Fruit fly (Drosophila melanogaster) S2 (cell line): ENCODE results near the gene Jhbp5.

ENCODE experiments used
- CG8478 ChIP-seq: fragments of >200 bp; optimal IDR thresholded peaks from 2 replicates; lab custom pipeline; 2018
- CTCF ChIP-seq, 2 experiments: fragments of >200 bp; optimal IDR thresholded peaks; 2 replicates each; lab custom pipeline; 2018

Jhbp5 gene

dm6 chr3R:16046030-16046429 lies at the start of gene Jhbp5:
Jhbp5 (minus strand) TSS chr3R:16046130.
- TF ChIP-seq CTCF (optimal IDR thresholded peaks at IDR 0.05; lab: Kevin White, UChicago) (no peak), CG8478 (no peak)

- TF ChIP-seq CTCF (optimal IDR thresholded peaks at IDR 0.05; lab: Kevin White, UChicago), result no peak
- no peak for TF ChIP-seq CG8478
Observed at dm6 chr3R:16094918-16095317, 49.0 kb upstream of the Jhbp5 start.

DNA sequence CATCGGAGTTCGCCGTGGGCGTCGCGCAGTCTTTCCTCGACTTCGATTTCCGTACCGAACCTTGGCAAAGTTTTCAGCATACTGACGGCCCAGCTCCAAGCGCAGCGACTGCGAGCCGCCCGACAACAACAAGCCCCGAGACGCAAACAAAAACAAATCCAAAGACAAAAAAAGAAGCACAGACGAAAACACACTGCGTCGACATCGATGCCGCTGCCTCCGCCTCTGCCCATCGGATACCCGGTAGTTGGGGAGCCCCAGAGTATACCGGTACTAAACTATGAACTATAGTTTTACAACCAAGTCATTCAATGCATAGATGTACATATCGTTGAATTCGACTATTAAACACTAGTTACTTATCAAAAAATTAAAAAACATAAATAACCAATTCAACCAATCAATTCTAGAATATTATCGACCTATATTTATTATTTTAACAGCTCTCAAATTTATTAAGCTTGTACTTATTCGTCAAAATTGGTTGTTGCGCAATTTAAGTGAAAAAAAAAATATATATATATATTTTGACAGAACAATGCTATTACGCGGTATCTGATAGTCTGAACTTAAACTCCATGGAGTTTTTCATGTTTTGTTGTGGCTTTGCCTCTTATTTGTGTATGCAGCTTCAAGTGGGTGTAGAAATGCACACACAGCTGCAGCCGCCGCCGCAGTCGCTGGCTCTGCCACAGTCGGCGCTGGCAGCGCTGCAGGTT lies 48.2 kb upstream of the Jhbp5 start:
- TF ChIP-seq CG8478, result no peak
- TF ChIP-seq CTCF (optimal IDR thresholded peaks at IDR 0.05; lab: Kevin White, UChicago), result no peak

DNA sequence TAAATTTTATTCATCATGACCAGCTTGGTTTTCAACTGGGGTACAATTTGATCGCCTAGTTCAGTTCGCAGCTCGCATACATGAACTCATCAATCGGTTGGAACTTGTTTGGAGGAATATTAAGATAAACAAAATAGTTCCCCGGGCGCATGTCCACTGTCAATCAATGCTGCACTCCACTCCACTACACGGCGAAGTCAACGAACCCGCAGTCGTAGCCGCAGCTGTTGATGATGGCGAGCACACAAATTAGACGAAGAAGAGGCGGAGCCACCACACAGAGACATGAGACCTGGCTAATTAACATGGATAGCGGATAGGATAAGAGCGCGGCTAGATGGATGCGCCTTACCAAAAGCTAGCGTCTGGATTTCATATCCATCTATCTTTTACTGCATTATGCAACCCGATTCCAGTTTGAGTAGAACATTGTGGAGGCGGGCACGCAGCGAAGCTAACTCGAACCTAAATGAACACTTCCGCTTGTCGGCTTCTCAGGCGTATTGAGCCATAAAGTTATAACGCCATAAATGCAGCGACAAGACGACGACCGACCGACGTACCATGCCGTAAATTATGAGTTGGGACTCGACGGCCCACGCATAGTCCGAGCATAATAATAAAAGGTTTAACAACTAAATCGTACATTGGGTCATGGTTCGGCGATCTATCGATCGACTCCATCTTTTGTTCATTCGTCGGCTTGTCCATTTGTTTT lies 46.1 kb upstream of the Jhbp5 start:
- TF ChIP-seq CTCF (optimal IDR thresholded peaks at IDR 0.05; lab: Kevin White, UChicago) (no peak), CG8478 (no peak)

dm6 chr3R:16083578-16083977 lies 37.6 kb upstream of the Jhbp5 start, which contains the start of gene sxe2:
sxe2 (plus strand) TSS chr3R:16083878.
- TF ChIP-seq CG8478 (no peak), CTCF (optimal IDR thresholded peaks at IDR 0.05; lab: Kevin White, UChicago) (no peak)

- TF ChIP-seq CTCF (optimal IDR thresholded peaks at IDR 0.05; lab: Kevin White, UChicago), result no peak
- TF ChIP-seq CG8478, result no peak
Observed at dm6 chr3R:16082384-16082783, 36.5 kb upstream of the Jhbp5 start.

- TF ChIP-seq CG8478 (no peak), CTCF (optimal IDR thresholded peaks at IDR 0.05; lab: Kevin White, UChicago) (no peak)
Observed at dm6 chr3R:16080942-16081589, 35.1 kb upstream of the Jhbp5 start, which contains the start of gene CG32855. CG32855 (minus strand) TSS chr3R:16080992.

DNA sequence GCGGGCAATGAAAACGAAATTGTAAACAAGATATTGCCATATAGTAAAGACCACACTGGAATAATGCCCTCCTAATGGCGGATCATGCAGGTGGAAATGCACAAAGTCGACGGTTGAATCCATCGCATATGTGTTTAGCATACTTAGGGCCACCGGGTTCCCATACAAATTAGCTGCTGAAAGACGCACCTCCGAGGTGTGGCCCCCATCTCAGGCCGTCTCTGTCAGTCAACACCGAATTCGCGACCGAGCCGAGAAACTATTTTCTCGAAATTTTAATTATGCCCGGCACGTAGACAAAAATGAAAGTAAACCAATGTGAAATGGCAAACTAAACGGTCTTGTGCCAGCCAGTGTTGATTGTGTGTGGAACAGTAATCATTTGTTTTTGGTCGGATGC lies 32.3 kb upstream of the Jhbp5 start:
- TF ChIP-seq CG8478 (no peak), CTCF (optimal IDR thresholded peaks at IDR 0.05; lab: Kevin White, UChicago) (no peak)

- no peak for TF ChIP-seq CG8478
- no peak for TF ChIP-seq CTCF (optimal IDR thresholded peaks at IDR 0.05; lab: Kevin White, UChicago)
Observed at dm6 chr3R:16074122-16074521, 28.2 kb upstream of the Jhbp5 start.

- no peak for TF ChIP-seq CG8478
Observed at dm6 chr3R:16072581-16072908, 26.6 kb upstream of the Jhbp5 start.

dm6 chr3R:16071689-16072580 lies 26.0 kb upstream of the Jhbp5 start:
- no peak for TF ChIP-seq CG8478
- no peak for TF ChIP-seq CTCF (optimal IDR thresholded peaks at IDR 0.05; lab: Kevin White, UChicago)

DNA sequence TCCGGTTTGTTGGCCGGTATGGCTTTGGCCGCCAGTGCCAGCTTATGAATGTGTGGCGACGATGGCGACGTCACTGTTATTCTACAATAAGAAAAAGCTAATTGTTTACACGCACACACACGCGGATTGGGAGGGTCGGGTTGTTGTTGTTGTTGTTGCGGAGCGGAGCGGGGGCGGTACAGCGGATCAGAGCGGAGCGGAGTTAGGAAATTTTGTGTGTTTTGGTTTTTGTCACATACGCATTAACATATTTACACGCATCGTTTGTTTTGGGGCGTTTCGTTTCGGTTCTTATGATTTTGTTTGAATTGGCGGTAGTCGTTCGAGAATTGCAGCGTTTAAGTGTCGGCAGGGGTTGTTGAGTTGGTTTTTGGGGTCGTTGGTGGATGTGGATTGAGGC lies 23.3 kb upstream of the Jhbp5 start:
- TF ChIP-seq CG8478, result no peak

DNA sequence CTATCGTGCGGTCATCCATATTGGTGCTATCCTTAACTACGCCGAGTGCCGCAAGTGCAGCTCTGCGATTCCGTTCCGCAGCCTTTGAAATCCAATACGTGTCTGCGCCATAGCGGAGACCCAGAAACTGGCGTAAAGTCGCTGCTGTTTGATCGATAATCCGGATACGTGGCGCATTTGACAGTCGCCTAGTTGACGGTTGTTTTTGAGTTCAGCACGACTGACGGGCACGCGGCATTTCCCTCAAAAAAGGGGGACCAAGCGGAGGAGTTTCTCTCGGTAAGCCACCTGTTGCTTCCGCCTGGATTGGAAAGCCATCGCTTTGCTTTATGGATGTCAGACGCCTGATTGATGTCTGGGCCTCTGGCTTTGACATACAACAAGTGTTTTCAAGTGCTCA lies 21.6 kb upstream of the Jhbp5 start, which contains the start of gene CG10185:
TSS of gene CG10185 (minus strand) at position 101 of the 400 bp plus-strand sequence.
- no peak for TF ChIP-seq CTCF (optimal IDR thresholded peaks at IDR 0.05; lab: Kevin White, UChicago)
- no peak for TF ChIP-seq CG8478

DNA sequence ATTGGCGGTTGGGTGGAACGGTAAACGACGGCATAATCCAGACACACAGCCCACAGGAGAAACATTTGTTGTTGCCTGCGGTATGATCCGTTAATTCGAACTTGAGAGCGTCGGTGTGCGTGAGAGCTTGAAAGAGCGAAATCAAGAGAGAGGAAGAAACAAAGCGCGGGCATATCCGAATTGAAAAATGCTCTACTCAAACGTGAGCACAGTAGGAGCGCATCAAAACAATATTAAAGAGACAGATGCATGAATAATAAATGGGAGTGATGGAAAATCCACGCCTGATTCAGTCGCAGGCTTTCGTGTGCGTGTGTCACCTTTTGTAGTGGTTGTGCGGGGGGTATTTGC lies 5.4 kb upstream of the Jhbp5 start:
- TF ChIP-seq CG8478 (no peak), CTCF (optimal IDR thresholded peaks at IDR 0.05; lab: Kevin White, UChicago) (no peak)

- no peak for TF ChIP-seq CG8478
- TF ChIP-seq CTCF (optimal IDR thresholded peaks at IDR 0.05; lab: Kevin White, UChicago), result peak; percentile 2 to 22
Observed at dm6 chr3R:16050621-16051328, 4.8 kb upstream of the Jhbp5 start, which contains the start of gene msps. msps (plus strand) TSS chr3R:16050801.
